Fruit fly (Drosophila melanogaster): Measurements from ENCODE around the gene hay.
A peak's percentile ranks its signal among the peaks of the same experiment; 100 is the strongest.

Gene hay

DNA sequence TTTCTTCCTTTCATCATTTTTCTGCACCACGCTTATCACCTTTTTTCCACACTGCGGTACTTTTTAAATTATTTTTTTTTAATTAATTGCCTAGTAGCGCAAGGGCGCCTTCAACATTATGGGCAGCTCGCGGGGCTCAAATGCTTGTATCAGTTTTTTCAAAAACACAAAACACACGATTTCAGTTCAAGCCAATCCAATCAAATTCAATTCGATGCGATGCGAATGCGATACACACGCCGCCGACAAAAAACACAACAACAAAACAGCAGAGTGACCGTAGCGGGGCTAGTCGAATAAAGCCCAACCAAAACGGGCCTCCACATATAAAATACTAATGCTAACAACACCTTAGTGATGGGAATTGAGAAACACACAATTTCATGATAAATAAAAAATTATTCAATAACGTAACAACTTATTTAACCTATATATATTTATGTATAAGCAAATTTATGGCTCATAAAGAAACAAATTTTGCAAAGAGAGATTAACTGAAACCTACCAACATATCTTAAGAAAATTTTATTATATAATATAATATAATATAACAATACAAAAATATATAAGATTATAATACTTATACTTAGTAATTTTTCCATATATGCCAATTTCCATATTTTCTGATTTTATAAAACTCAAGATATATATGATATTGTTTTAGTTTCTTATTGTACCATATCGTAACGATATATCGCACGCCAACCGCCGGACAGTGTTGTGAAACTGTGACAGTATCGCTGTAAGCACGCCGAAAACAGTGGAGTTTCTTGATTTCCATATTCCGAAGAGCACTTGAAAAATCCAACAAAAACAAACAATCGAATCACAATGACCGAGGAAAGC lies 30.1 kb downstream of the hay start, which contains the start of the genes CG32066 and CG8003 (continued):
- TF ChIP-seq CG17359 (tag; optimal IDR thresholded peaks at IDR 0.05): peak; percentile 4
- TF ChIP-seq CG16779 (GFP tag; IDR thresholded peaks at IDR 0.05): no peak
- TF ChIP-seq CG2129 (GFP tag; IDR thresholded peaks at IDR 0.05; ENCODE audit: partially characterized antibody): peak; percentile 81
- peak; percentile 32 for TF ChIP-seq CG15696 (tag; optimal IDR thresholded peaks at IDR 0.05)
- no peak for TF ChIP-seq Dfd (GFP tag; optimal IDR thresholded peaks at IDR 0.05)
- TF ChIP-seq CG34224 (GFP tag; IDR thresholded peaks at IDR 0.05; ENCODE audit: partially characterized antibody): peak; percentile 91
- TF ChIP-seq CrebB (tag; optimal IDR thresholded peaks at IDR 0.05): no peak
- TF ChIP-seq CG7372 (GFP tag; IDR thresholded peaks at IDR 0.05): no peak
- TF ChIP-seq CG14965 (GFP tag; optimal IDR thresholded peaks at IDR 0.05; ENCODE audit: borderline replicate concordance): no peak
- peak; percentile 20 for TF ChIP-seq slp2 (GFP tag; optimal IDR thresholded peaks at IDR 0.05)
- no peak for TF ChIP-seq Fer2 (tag; optimal IDR thresholded peaks at IDR 0.05)
- peak in 1 of 3 experiments; percentile 58 for TF ChIP-seq lola (GFP tag; optimal IDR thresholded peaks at IDR 0.05)
- TF ChIP-seq zfh2 (GFP tag; optimal IDR thresholded peaks at IDR 0.05): peak; percentile 27
- TF ChIP-seq pnt (GFP tag; optimal IDR thresholded peaks at IDR 0.05): no peak
- TF ChIP-seq fd102C (GFP tag; optimal IDR thresholded peaks at IDR 0.05): peak; percentile 0
- TF ChIP-seq schlank (tag; optimal IDR thresholded peaks at IDR 0.05): no peak
- TF ChIP-seq CG10979 (tag; optimal IDR thresholded peaks at IDR 0.05): no peak
- no peak; the same call in 1 of the 2 replicates for TF ChIP-seq CG10321 (GFP tag; IDR thresholded peaks at IDR 0.05)
- no peak for TF ChIP-seq CG7786 (GFP tag; optimal IDR thresholded peaks at IDR 0.05)
- TF ChIP-seq ro (GFP tag; IDR thresholded peaks at IDR 0.05): no peak
- TF ChIP-seq Camta (GFP tag; optimal IDR thresholded peaks at IDR 0.05): no peak
- no peak for TF ChIP-seq CG7745 (tag; optimal IDR thresholded peaks at IDR 0.05)
- TF ChIP-seq CG12104 (GFP tag; optimal IDR thresholded peaks at IDR 0.05): no peak
- peak; percentile 70 for TF ChIP-seq Nf-YC (tag; optimal IDR thresholded peaks at IDR 0.05)
- TF ChIP-seq wor (GFP tag; IDR thresholded peaks at IDR 0.05): no peak
- no peak for TF ChIP-seq dmrt99B (tag; optimal IDR thresholded peaks at IDR 0.05)
- TF ChIP-seq Gug (GFP tag; IDR thresholded peaks at IDR 0.05): peak; percentile 67; the same call in 2 of the 4 replicates
- no peak for TF ChIP-seq gt (GFP tag; IDR thresholded peaks at IDR 0.05)
- TF ChIP-seq Hr3 (GFP tag; optimal IDR thresholded peaks at IDR 0.05): peak; percentile 40
- peak; percentile 50 for TF ChIP-seq CG11504 (tag; optimal IDR thresholded peaks at IDR 0.05)
- peak; percentile 64 for TF ChIP-seq MESR4 (GFP tag; optimal IDR thresholded peaks at IDR 0.05)
- no peak for TF ChIP-seq seq (GFP tag; IDR thresholded peaks at IDR 0.05)
- no peak for TF ChIP-seq Adf1 (GFP tag; IDR thresholded peaks at IDR 0.05)
- peak; percentile 91 for TF ChIP-seq Bgb (GFP tag; IDR thresholded peaks at IDR 0.05; ENCODE audit: partially characterized antibody)
- peak; percentile 9 for TF ChIP-seq CG6813 (GFP tag; optimal IDR thresholded peaks at IDR 0.05)
- TF ChIP-seq Blimp-1 (GFP tag; optimal IDR thresholded peaks at IDR 0.05): no peak
- peak; percentile 28 for TF ChIP-seq CG1529 (GFP tag; optimal IDR thresholded peaks at IDR 0.05)
- peak; percentile 9 for TF ChIP-seq HLH54F (GFP tag; optimal IDR thresholded peaks at IDR 0.05)
- no peak for TF ChIP-seq jing (GFP tag; optimal IDR thresholded peaks at IDR 0.05)
- TF ChIP-seq nmo (GFP tag; optimal IDR thresholded peaks at IDR 0.05): peak; percentile 9
- TF ChIP-seq HLHmδ (GFP tag; optimal IDR thresholded peaks at IDR 0.05): peak; percentile 76
- peak; percentile 94 for TF ChIP-seq Dll (GFP tag; IDR thresholded peaks at IDR 0.05; ENCODE audit: partially characterized antibody)
- TF ChIP-seq Deaf1 (tag; optimal IDR thresholded peaks at IDR 0.05): no peak
- no peak for TF ChIP-seq CG4424 (GFP tag; optimal IDR thresholded peaks at IDR 0.05)
- TF ChIP-seq H15 (GFP tag; IDR thresholded peaks at IDR 0.05): no peak
- no peak for TF ChIP-seq Atf-2 (GFP tag; optimal IDR thresholded peaks at IDR 0.05)
- no peak for TF ChIP-seq CG8944 (GFP tag; optimal IDR thresholded peaks at IDR 0.05)
- TF ChIP-seq tgo (GFP tag; IDR thresholded peaks at IDR 0.05): peak; percentile 35; the same call in 1 of the 3 replicates
